Worm (Caenorhabditis elegans) whole organism, mixed stage, embryonic: Measurements from ENCODE around the gene F59B2.15.

ENCODE experiments used
- blmp-1 ChIP-seq: fragments of 150-350 bp; optimal IDR thresholded peaks from 2 replicates; lab custom pipeline; 2014; ENCODE audit warnings: missing biosample characterization, missing genetic modification characterization
- lsy-2 ChIP-seq: fragments of 150-350 bp; optimal IDR thresholded peaks from 2 replicates; lab custom pipeline; 2014; ENCODE audit warnings: missing biosample characterization, missing genetic modification characterization
- mab-5 ChIP-seq: fragments of 150-350 bp; optimal IDR thresholded peaks from 2 replicates; lab custom pipeline; 2014; ENCODE audit warnings: missing biosample characterization, missing genetic modification characterization
- mep-1 ChIP-seq: fragments of 150-350 bp; optimal IDR thresholded peaks from 2 replicates; lab custom pipeline; 2017; ENCODE audit warnings: missing biosample characterization, missing genetic modification reagents, missing genetic modification characterization, inconsistent platforms
- pha-4 ChIP-seq: fragments of 150-350 bp; optimal IDR thresholded peaks from 2 replicates; lab custom pipeline; 2018; ENCODE audit warnings: missing biosample characterization, missing genetic modification reagents, missing genetic modification characterization
- snpc-4 ChIP-seq: fragments of 150-350 bp; optimal IDR thresholded peaks from 2 replicates; lab custom pipeline; 2014; ENCODE audit warnings: missing biosample characterization, missing genetic modification characterization
- ztf-11 ChIP-seq: fragments of 150-350 bp; optimal IDR thresholded peaks from 2 replicates; lab custom pipeline; 2014; ENCODE audit warnings: missing biosample characterization, missing genetic modification characterization

- TF ChIP-seq pha-4 (tag; lab: Kevin White, UChicago): no peak
- TF ChIP-seq snpc-4: no peak
- TF ChIP-seq blmp-1 (tag; lab: Kevin White, UChicago): no peak
- TF ChIP-seq mep-1 (tag; lab: Kevin White, UChicago): no peak
- no peak for TF ChIP-seq lsy-2 (tag; lab: Kevin White, UChicago)
- TF ChIP-seq mab-5: no peak
- TF ChIP-seq ztf-11 (tag; lab: Kevin White, UChicago): no peak
Measured at ce11 chrIII:9002545-9002944, at the start of gene F59B2.15, which contains the start of gene zif-1.
